Worm (Caenorhabditis elegans): Measurements from ENCODE around the gene lin-39.

Gene lin-39

DNA sequence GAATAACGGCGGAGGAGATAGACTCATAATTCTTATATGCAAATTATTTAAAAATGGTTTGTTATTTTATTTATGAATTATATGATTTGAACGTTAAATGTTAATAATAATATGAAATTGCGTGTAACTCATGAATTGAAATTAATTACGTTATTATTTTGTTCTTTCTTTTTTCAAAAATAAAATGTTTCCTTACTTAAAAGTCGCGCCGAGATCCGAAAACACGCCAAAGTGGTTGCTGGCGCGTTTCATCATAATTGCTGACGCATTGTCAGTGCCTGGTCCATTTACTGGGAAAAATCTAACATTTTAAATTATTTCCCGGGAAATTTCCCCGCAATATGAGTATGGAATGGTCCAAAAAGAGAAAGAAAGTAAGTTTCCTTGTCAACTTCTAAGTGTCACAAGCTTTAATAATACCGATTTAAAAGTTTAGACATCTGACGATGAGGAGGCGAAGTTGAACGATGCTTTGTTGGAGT lies 37.0 kb downstream of the lin-39 start, which contains the start of the genes C07H6.9 and sap-140 (continued):
- TF ChIP-seq C06A6.2 (GFP tag; conservative IDR thresholded peaks at IDR 0.05) (no peak), B0035.1 (tag; optimal IDR thresholded peaks at IDR 0.05) (no peak), T07F8.4 (tag; optimal IDR thresholded peaks at IDR 0.05) (no peak), tbx-9 (tag; optimal IDR thresholded peaks at IDR 0.05; ENCODE audit: borderline replicate concordance) (no peak), snpc-3.4 (tag; optimal IDR thresholded peaks at IDR 0.05) (peak; percentile 51), xnd-1 (tag; optimal IDR thresholded peaks at IDR 0.05) (no peak), tbp1 (GFP tag; optimal IDR thresholded peaks at IDR 0.05) (peak; percentile 53), ceh-58 (GFP tag; IDR thresholded peaks at IDR 0.05) (no peak), F57C9.4 (tag; optimal IDR thresholded peaks at IDR 0.05) (no peak), attf-5 (GFP tag; optimal IDR thresholded peaks at IDR 0.05) (peak; percentile 67), rcor-1 (GFP tag; IDR thresholded peaks at IDR 0.05) (0 out of 2 replicates have a peak, but pooled peaks have one; percentile 20), lag-1 (GFP tag; IDR thresholded peaks at IDR 0.05) (no peak), unc-62 (GFP tag; optimal IDR thresholded peaks at IDR 0.05) (no peak), madf-6 (GFP tag; IDR thresholded peaks at IDR 0.05) (peak; percentile 62), Y79H2A.3 (GFP tag; conservative IDR thresholded peaks at IDR 0.05) (no peak), ceh-27 (GFP tag; optimal IDR thresholded peaks at IDR 0.05) (no peak), F22D6.2 (tag; optimal IDR thresholded peaks at IDR 0.05) (no peak), somi-1 (GFP tag; optimal IDR thresholded peaks at IDR 0.05) (no peak), lin-35 (GFP tag; optimal IDR thresholded peaks at IDR 0.05) (peak in 2 of 3 experiments; percentile 84 to 92), T26A5.8 (tag; optimal IDR thresholded peaks at IDR 0.05) (no peak), Y67H2A.10 (GFP tag; conservative IDR thresholded peaks at IDR 0.05) (no peak), ztf-3 (GFP tag; optimal IDR thresholded peaks at IDR 0.05) (no peak), madf-3 (GFP tag; IDR thresholded peaks at IDR 0.05) (peak; percentile 72; the same call in 1 of the 2 replicates), ceh-40 (GFP tag; IDR thresholded peaks at IDR 0.05) (no peak), ceh-79 (tag; optimal IDR thresholded peaks at IDR 0.05) (no peak), repo-1 (tag; optimal IDR thresholded peaks at IDR 0.05) (peak; percentile 22), let-526 (GFP tag; IDR thresholded peaks at IDR 0.05) (no peak), cebp-1 (GFP tag; IDR thresholded peaks at IDR 0.05) (no peak), cebp-1 (tag; optimal IDR thresholded peaks at IDR 0.05) (peak; percentile 75), dpl-1 (GFP tag; optimal IDR thresholded peaks at IDR 0.05) (peak; percentile 96), lin-54 (GFP tag; optimal IDR thresholded peaks at IDR 0.05) (peak; percentile 90), ceh-100 (GFP tag; IDR thresholded peaks at IDR 0.05) (no peak), attf-3 (GFP tag; conservative IDR thresholded peaks at IDR 0.05) (no peak), attf-6 (GFP tag; IDR thresholded peaks at IDR 0.05) (no peak), hmg-20 (GFP tag; IDR thresholded peaks at IDR 0.05) (no peak), snpc-1.1 (tag; optimal IDR thresholded peaks at IDR 0.05; ENCODE audit: insufficient read depth) (peak; percentile 18), bed-2 (GFP tag; IDR thresholded peaks at IDR 0.05) (no peak), lsy-27 (tag; optimal IDR thresholded peaks at IDR 0.05; ENCODE audit: borderline replicate concordance, insufficient read depth) (no peak), chd-7 (tag; optimal IDR thresholded peaks at IDR 0.05) (no peak), B0261.1 (tag; optimal IDR thresholded peaks at IDR 0.05) (no peak), K12H6.12 (tag; optimal IDR thresholded peaks at IDR 0.05) (no peak), madf-8 (GFP tag; conservative IDR thresholded peaks at IDR 0.05) (no peak), zim-3 (tag; optimal IDR thresholded peaks at IDR 0.05) (no peak), snpc-1.3 (tag; optimal IDR thresholded peaks at IDR 0.05; ENCODE audit: insufficient read depth) (no peak), F10E7.11 (tag; optimal IDR thresholded peaks at IDR 0.05) (no peak), nfyb-1 (GFP tag; IDR thresholded peaks at IDR 0.05) (peak; percentile 57; the same call in 1 of the 2 replicates), mcd-1 (GFP tag; IDR thresholded peaks at IDR 0.05) (peak; percentile 79), ztf-26 (tag; optimal IDR thresholded peaks at IDR 0.05) (no peak), Y95B8A.8 (GFP tag; IDR thresholded peaks at IDR 0.05) (no peak)
